Fruit fly (Drosophila melanogaster) whole organism, adult: ENCODE measurements around the gene Sfp33A4.

Source experiments
- CG11617 ChIP-seq: fragments of 200-800 bp; sonication (Bioruptor generic); optimal IDR thresholded peaks from 2 replicates; lab custom pipeline; 2017; ENCODE audit warnings: mild to moderate bottlenecking, missing biosample characterization, missing genetic modification reagents, missing genetic modification characterization
- CG12768 ChIP-seq: fragments of 200-800 bp; sonication (Bioruptor generic); optimal IDR thresholded peaks from 2 replicates; lab custom pipeline; 2017; ENCODE audit warnings: missing biosample characterization, missing genetic modification characterization, mild to moderate bottlenecking, moderate library complexity, missing genetic modification reagents
- CG14711 ChIP-seq: fragments of 200-800 bp; sonication (Bioruptor generic); optimal IDR thresholded peaks from 2 replicates; lab custom pipeline; 2018; ENCODE audit warnings: missing biosample characterization, mild to moderate bottlenecking, missing genetic modification characterization, moderate library complexity
- CG1620 ChIP-seq: fragments of 200-800 bp; sonication (Bioruptor generic); optimal IDR thresholded peaks from 2 replicates; lab custom pipeline; 2016; ENCODE audit warnings: missing biosample characterization, missing genetic modification characterization
- CG33017 ChIP-seq: fragments of 200-800 bp; sonication (Bioruptor generic); optimal IDR thresholded peaks from 2 replicates; lab custom pipeline; 2018; ENCODE audit warnings: missing biosample characterization, mild to moderate bottlenecking, missing genetic modification characterization, moderate library complexity
- CG5204 ChIP-seq: fragments of 200-800 bp; sonication (Bioruptor generic); optimal IDR thresholded peaks from 2 replicates; lab custom pipeline; 2016; ENCODE audit warnings: missing biosample characterization, missing genetic modification characterization
- CG7045 ChIP-seq: fragments of 200-800 bp; sonication (Bioruptor generic); optimal IDR thresholded peaks from 2 replicates; lab custom pipeline; 2017; ENCODE audit warnings: missing biosample characterization, mild to moderate bottlenecking, missing genetic modification characterization
- CG7101 ChIP-seq: fragments of 200-800 bp; sonication (Bioruptor generic); optimal IDR thresholded peaks from 2 replicates; lab custom pipeline; 2018; ENCODE audit warnings: missing biosample characterization, mild to moderate bottlenecking, missing genetic modification characterization, moderate library complexity
- Clk ChIP-seq: fragments of 200-800 bp; sonication (Bioruptor generic); optimal IDR thresholded peaks from 2 replicates; lab custom pipeline; 2017; ENCODE audit warnings: missing biosample characterization, missing genetic modification characterization
- Crg-1 ChIP-seq: fragments of 200-800 bp; sonication (Bioruptor generic); optimal IDR thresholded peaks from 2 replicates; lab custom pipeline; 2016; ENCODE audit warnings: missing biosample characterization, missing genetic modification characterization
- Hr96 ChIP-seq: fragments of 200-800 bp; sonication (Bioruptor generic); optimal IDR thresholded peaks from 2 replicates; lab custom pipeline; 2016; ENCODE audit warnings: missing biosample characterization, missing genetic modification characterization
- Mnt ChIP-seq: fragments of 200-800 bp; sonication (Bioruptor generic); optimal IDR thresholded peaks from 2 replicates; lab custom pipeline; 2016; ENCODE audit warnings: missing biosample characterization, mild to moderate bottlenecking, missing genetic modification characterization
- bab1 ChIP-seq: fragments of 200-800 bp; sonication (Bioruptor generic); optimal IDR thresholded peaks from 3 replicates; lab custom pipeline; 2019; ENCODE audit warnings: missing biosample characterization, mild to moderate bottlenecking, missing genetic modification characterization, moderate library complexity
- cic ChIP-seq: fragments of 200-800 bp; sonication (Bioruptor generic); optimal IDR thresholded peaks from 2 replicates; lab custom pipeline; 2017; ENCODE audit warnings: missing biosample characterization, mild to moderate bottlenecking, missing genetic modification characterization, moderate library complexity
- cnc ChIP-seq, 2 experiments: fragments of >200 bp; optimal IDR thresholded peaks; 2 replicates each; lab custom pipeline; 2017
- kay ChIP-seq: fragments of 200-800 bp; sonication (Bioruptor generic); peaks from one replicate; lab custom pipeline; 2016; ENCODE audit warnings: missing biosample characterization, missing genetic modification characterization, borderline replicate concordance
- ovo ChIP-seq: fragments of 200-800 bp; sonication (Bioruptor generic); optimal IDR thresholded peaks from 2 replicates; lab custom pipeline; 2016; ENCODE audit warnings: missing biosample characterization, missing genetic modification characterization
- pad ChIP-seq: fragments of 200-800 bp; sonication (Bioruptor generic); optimal IDR thresholded peaks from 3 replicates; lab custom pipeline; 2017; ENCODE audit warnings: missing biosample characterization, missing genetic modification characterization, mild to moderate bottlenecking, moderate library complexity, missing genetic modification reagents
- tj ChIP-seq: fragments of 200-800 bp; sonication (Bioruptor generic); optimal IDR thresholded peaks from 3 replicates; lab custom pipeline; 2017; ENCODE audit warnings: missing biosample characterization, mild to moderate bottlenecking, missing genetic modification characterization, moderate library complexity
- toe ChIP-seq: fragments of 200-800 bp; sonication (Bioruptor generic); optimal IDR thresholded peaks from 2 replicates; lab custom pipeline; 2016; ENCODE audit warnings: missing biosample characterization, missing genetic modification characterization

The Sfp33A4 gene

dm6 chr2L:11842291-11843187, 5.5 kb downstream of the Sfp33A4 start, which contains the start of the genes CG44008, CG14933, CG46426 and CG42486:
Gene CG44008 (minus strand): TSS chr2L:11842445.
Gene CG14933 (plus strand): TSS chr2L:11842828.
Gene CG46426 (plus strand): TSS chr2L:11842828.
Gene CG42486 (plus strand): TSS chr2L:11843137.
- TF ChIP-seq kay (GFP tag; lab: Kevin White, UChicago) (peak; percentile 98), CG7101 (tag; lab: Kevin White, UChicago) (no peak), CG12768 (GFP tag; lab: Kevin White, UChicago) (no peak), cnc (optimal IDR thresholded peaks at IDR 0.05; lab: Kevin White, UChicago) (no peak), CG11617 (GFP tag; lab: Kevin White, UChicago) (no peak), Hr96 (GFP tag; lab: Kevin White, UChicago) (no peak), CG5204 (GFP tag; lab: Kevin White, UChicago) (no peak), CG33017 (tag; lab: Kevin White, UChicago) (no peak), Clk (GFP tag; lab: Kevin White, UChicago) (no peak), CG1620 (no peak), Crg-1 (GFP tag; lab: Kevin White, UChicago) (no peak), ovo (GFP tag; lab: Kevin White, UChicago) (no peak), cic (GFP tag; lab: Kevin White, UChicago) (peak; percentile 74), Mnt (GFP tag; lab: Kevin White, UChicago) (no peak), bab1 (GFP tag; lab: Kevin White, UChicago) (no peak), tj (GFP tag; lab: Kevin White, UChicago) (peak; percentile 2), CG7045 (GFP tag; lab: Kevin White, UChicago) (no peak), pad (no peak), CG14711 (tag; lab: Kevin White, UChicago) (no peak), toe (no peak)

dm6 chr2L:11844278-11844677, 7.2 kb downstream of the Sfp33A4 start:
- TF ChIP-seq CG12768 (GFP tag; lab: Kevin White, UChicago) (peak; percentile 4), kay (GFP tag; lab: Kevin White, UChicago) (peak; percentile 95), CG7101 (tag; lab: Kevin White, UChicago) (no peak), cnc (optimal IDR thresholded peaks at IDR 0.05; lab: Kevin White, UChicago) (no peak), CG11617 (GFP tag; lab: Kevin White, UChicago) (no peak), CG33017 (tag; lab: Kevin White, UChicago) (peak; percentile 10), cic (GFP tag; lab: Kevin White, UChicago) (peak; percentile 90)

- TF ChIP-seq pad (no peak), Clk (GFP tag; lab: Kevin White, UChicago) (peak; percentile 22), CG14711 (tag; lab: Kevin White, UChicago) (no peak), CG1620 (no peak), CG7045 (GFP tag; lab: Kevin White, UChicago) (peak; percentile 24), tj (GFP tag; lab: Kevin White, UChicago) (peak; percentile 7), CG7101 (tag; lab: Kevin White, UChicago) (peak; percentile 8), kay (GFP tag; lab: Kevin White, UChicago) (peak; percentile 92), cic (GFP tag; lab: Kevin White, UChicago) (peak; percentile 53)
Measured at dm6 chr2L:11845159-11845788, 8.2 kb downstream of the Sfp33A4 start.

- TF ChIP-seq CG14711 (tag; lab: Kevin White, UChicago), result no peak
- no peak for TF ChIP-seq CG1620
- no peak for TF ChIP-seq Mnt (GFP tag; lab: Kevin White, UChicago)
Measured at dm6 chr2L:11846926-11847325, 9.9 kb downstream of the Sfp33A4 start, which contains the start of gene Mal-B1. Gene Mal-B1 (plus strand): TSS chr2L:11847226.

dm6 chr2L:11849658-11850057, 12.6 kb downstream of the Sfp33A4 start, which contains the start of gene Mal-B2:
Gene Mal-B2 (plus strand): TSS chr2L:11849958.
- TF ChIP-seq CG14711 (tag; lab: Kevin White, UChicago) (peak; percentile 56), CG33017 (tag; lab: Kevin White, UChicago) (peak; percentile 23), cic (GFP tag; lab: Kevin White, UChicago) (no peak), CG1620 (no peak), bab1 (GFP tag; lab: Kevin White, UChicago) (no peak), kay (GFP tag; lab: Kevin White, UChicago) (no peak), CG7101 (tag; lab: Kevin White, UChicago) (peak; percentile 25), Clk (GFP tag; lab: Kevin White, UChicago) (no peak)

- no peak for TF ChIP-seq CG5204 (GFP tag; lab: Kevin White, UChicago)
Measured at dm6 chr2L:11853130-11853529, 16.1 kb downstream of the Sfp33A4 start, which contains the start of gene CG42751. Gene CG42751 (plus strand): TSS chr2L:11853430.
